Worm (Caenorhabditis elegans): Measurements from ENCODE around the gene dot-1.2.

DNA sequence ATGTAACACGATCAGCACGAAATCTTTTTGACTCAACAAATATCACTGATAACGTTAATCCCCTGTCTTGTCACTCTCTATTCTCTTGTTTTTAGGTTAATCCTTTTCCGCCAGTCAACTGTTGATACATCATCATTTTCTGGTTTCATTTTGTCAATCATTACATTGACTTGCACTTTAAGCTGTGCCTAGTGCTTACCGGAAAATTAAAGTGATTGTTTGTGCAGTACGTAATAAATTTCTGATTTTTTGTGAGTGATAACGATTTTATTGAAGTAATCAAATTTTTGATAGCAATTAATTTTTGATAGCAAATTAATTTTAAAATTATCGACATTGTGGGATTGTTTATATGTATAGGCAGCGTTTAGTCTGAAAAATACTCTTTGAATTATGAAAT, 40.0 kb upstream of the dot-1.2 start:
- TF ChIP-seq hmbx-1 (tag; optimal IDR thresholded peaks at IDR 0.05) (no peak), scrt-1 (GFP tag; IDR thresholded peaks at IDR 0.05) (no peak), hmg-4 (GFP tag; optimal IDR thresholded peaks at IDR 0.05) (no peak), flt-1 (GFP tag; IDR thresholded peaks at IDR 0.05) (no peak), ama-1 (optimal IDR thresholded peaks at IDR 0.05) (no peak), tbx-11 (GFP tag; IDR thresholded peaks at IDR 0.05) (no peak), pes-1 (GFP tag; IDR thresholded peaks at IDR 0.05) (no peak), hnd-1 (tag; optimal IDR thresholded peaks at IDR 0.05) (no peak)

Data from whole organism, early embryonic.